Worm (Caenorhabditis elegans) whole organism, L3 larva: ENCODE data around the gene knl-1.

Experiments used
- R02D3.7 ChIP-seq: fragments of 150-350 bp; optimal IDR thresholded peaks from 2 replicates; lab custom pipeline; 2014; ENCODE audit warnings: missing biosample characterization, missing genetic modification characterization
- ceh-16 ChIP-seq: sonication (generic microtip); optimal IDR thresholded peaks from 2 replicates; lab custom pipeline; 2017; ENCODE audit warnings: missing biosample characterization, missing genetic modification characterization
- elt-1 ChIP-seq: fragments of 150-350 bp; optimal IDR thresholded peaks from 2 replicates; lab custom pipeline; 2014; ENCODE audit warnings: missing biosample characterization, missing genetic modification characterization
- elt-2 ChIP-seq: sonication (generic microtip); optimal IDR thresholded peaks from 2 replicates; lab custom pipeline; 2016; ENCODE audit warnings: missing genetic modification reagents, mild to moderate bottlenecking, missing genetic modification characterization, missing compliant biosample characterization
- fkh-10 ChIP-seq: sonication (generic microtip); optimal IDR thresholded peaks from 2 replicates; lab custom pipeline; 2017; ENCODE audit warnings: missing biosample characterization, missing genetic modification reagents, missing genetic modification characterization
- nfya-1 ChIP-seq: sonication (generic microtip); optimal IDR thresholded peaks from 2 replicates; lab custom pipeline; 2017; ENCODE audit warnings: missing genetic modification characterization, mild to moderate bottlenecking, missing compliant biosample characterization, antibody characterized with exemption, moderate library complexity; ENCODE audit not compliant: insufficient read depth
- pha-4 ChIP-seq: fragments of 150-350 bp; optimal IDR thresholded peaks from 2 replicates; lab custom pipeline; 2014; ENCODE audit warnings: missing biosample characterization, missing genetic modification reagents, missing genetic modification characterization
- tbx-2 ChIP-seq: sonication (generic microtip); optimal IDR thresholded peaks from 2 replicates; lab custom pipeline; 2016; ENCODE audit warnings: mild to moderate bottlenecking, missing genetic modification characterization, missing compliant biosample characterization
- unc-62 ChIP-seq: fragments of 150-350 bp; sonication (generic microtip); optimal IDR thresholded peaks from 4 replicates; lab custom pipeline; 2014; ENCODE audit warnings: missing biosample characterization, missing genetic modification reagents, missing genetic modification characterization
- ztf-11 ChIP-seq: fragments of 150-350 bp; optimal IDR thresholded peaks from 2 replicates; lab custom pipeline; 2014; ENCODE audit warnings: missing biosample characterization, missing genetic modification characterization

DNA sequence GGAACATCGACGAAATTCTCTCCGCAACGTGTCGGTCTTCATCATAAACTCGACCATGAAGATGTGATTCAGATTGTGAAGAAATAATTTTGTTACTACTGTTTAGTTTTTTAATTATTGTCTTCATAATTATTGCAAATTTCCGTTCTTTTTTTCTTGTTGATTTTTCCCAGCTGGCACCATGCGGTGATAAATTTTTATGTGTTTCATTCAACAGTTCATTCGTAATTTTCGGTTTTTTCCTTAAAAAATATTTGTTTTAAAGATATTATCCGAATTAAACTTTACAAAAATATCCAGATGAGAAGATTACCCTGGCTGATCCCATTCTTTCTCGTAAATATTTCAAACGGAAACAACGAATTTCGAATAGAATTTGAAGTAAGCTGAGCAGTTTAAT, 3.4 kb upstream of the knl-1 start, which contains the start of gene C02F5.13:
- TF ChIP-seq elt-2 (no peak), R02D3.7 (tag; lab: Kevin White, UChicago) (no peak), tbx-2 (no peak), ceh-16 (tag; lab: Kevin White, UChicago) (no peak), ztf-11 (tag; lab: Kevin White, UChicago) (no peak), fkh-10 (GFP tag; lab: Kevin White, UChicago) (no peak), elt-1 (no peak), pha-4 (tag; lab: Kevin White, UChicago) (no peak), unc-62 (GFP tag; lab: Kevin White, UChicago) (no peak), nfya-1 (tag; lab: Kevin White, UChicago) (no peak)
